ENCODE assay signal across 4 fruit fly cellular contexts in the genomic region with DNA sequence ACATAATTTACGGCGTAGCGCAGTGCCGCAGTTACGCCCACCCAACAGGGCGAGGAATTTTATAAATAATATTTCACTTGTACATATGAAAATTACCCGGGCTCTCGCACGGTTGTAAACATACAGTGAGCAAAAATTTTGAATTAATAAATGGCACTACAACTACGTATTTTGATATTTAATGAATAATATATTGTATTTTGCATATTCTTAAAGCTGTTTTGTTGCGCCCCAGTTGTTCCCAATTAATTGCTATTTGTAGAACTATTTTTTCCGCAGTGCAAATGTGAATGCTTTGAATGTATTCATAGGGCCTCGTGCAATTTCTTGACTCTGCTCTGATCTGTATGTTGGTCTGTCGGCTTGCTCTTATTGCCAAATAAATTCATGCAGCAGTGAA.
TF ChIP-seq lines count a peak whose summit lies in the region.

No protein-coding gene starts in this region.

- TF ChIP-seq CTCF in whole organism, embryonic (GFP tag; optimal IDR thresholded peaks at IDR 0.05; lab: Kevin White, UChicago) = no peak

TF ChIP-seq in whole organism, embryonic, 481 proteins besides CTCF, POLR2A, EP300 and RAD21:
- no peak for TF ChIP-seq CG10431 (GFP tag; optimal IDR thresholded peaks at IDR 0.05; lab: Kevin White, UChicago)
- peak; percentile 48 for TF ChIP-seq sens (GFP tag; lab: Kevin White, UChicago)
- TF ChIP-seq corto (GFP tag; optimal IDR thresholded peaks at IDR 0.05; lab: Kevin White, UChicago) = peak; percentile 25
- TF ChIP-seq bsh (GFP tag; optimal IDR thresholded peaks at IDR 0.05; lab: Kevin White, UChicago) = peak in 1 of 2 experiments; percentile 10
- peak; percentile 23 for TF ChIP-seq nom (GFP tag; optimal IDR thresholded peaks at IDR 0.05; lab: Kevin White, UChicago)
- no peak for TF ChIP-seq Chrac-16 (GFP tag; optimal IDR thresholded peaks at IDR 0.05; lab: Kevin White, UChicago)
- TF ChIP-seq pfk (GFP tag; optimal IDR thresholded peaks at IDR 0.05; lab: Kevin White, UChicago) = no peak
- TF ChIP-seq Drgx (GFP tag; IDR thresholded peaks at IDR 0.05; lab: Robert Waterston, UW) = peak; percentile 77
- TF ChIP-seq gem (tag; optimal IDR thresholded peaks at IDR 0.05; lab: Kevin White, UChicago) = peak; percentile 19
- peak; percentile 9 for TF ChIP-seq CG1603 (tag; optimal IDR thresholded peaks at IDR 0.05; lab: Kevin White, UChicago)

TF ChIP-seq in whole organism, prepupa, 60 proteins besides CTCF, POLR2A, EP300 and RAD21 (continues in another document):
- TF ChIP-seq CG8632 (GFP tag; optimal IDR thresholded peaks at IDR 0.05; lab: Kevin White, UChicago) = peak; percentile 67
- peak; percentile 35 for TF ChIP-seq CG4318 (GFP tag; optimal IDR thresholded peaks at IDR 0.05; lab: Kevin White, UChicago)
- peak; percentile 76 for TF ChIP-seq CG3032 (tag; optimal IDR thresholded peaks at IDR 0.05; lab: Kevin White, UChicago)
- TF ChIP-seq Blimp-1 (GFP tag; optimal IDR thresholded peaks at IDR 0.05; lab: Kevin White, UChicago) = no peak
- TF ChIP-seq Met (GFP tag; optimal IDR thresholded peaks at IDR 0.05; lab: Kevin White, UChicago) = peak; percentile 52
- peak; percentile 72; the same call in 2 of the 3 replicates for TF ChIP-seq eg (GFP tag; IDR thresholded peaks at IDR 0.05; lab: Robert Waterston, UW)
- TF ChIP-seq OdsH (GFP tag; optimal IDR thresholded peaks at IDR 0.05; lab: Kevin White, UChicago) = peak; percentile 72
- peak; percentile 46 for TF ChIP-seq Sox102F (GFP tag; optimal IDR thresholded peaks at IDR 0.05; lab: Kevin White, UChicago)
- no peak for TF ChIP-seq fkh (GFP tag; optimal IDR thresholded peaks at IDR 0.05; lab: Kevin White, UChicago)
- no peak for TF ChIP-seq fd85E (GFP tag; optimal IDR thresholded peaks at IDR 0.05; lab: Kevin White, UChicago)
- peak; percentile 78 for TF ChIP-seq CG10631 (GFP tag; optimal IDR thresholded peaks at IDR 0.05; lab: Kevin White, UChicago)
- TF ChIP-seq CG16779 (tag; optimal IDR thresholded peaks at IDR 0.05; lab: Kevin White, UChicago) = peak; percentile 30
- TF ChIP-seq ss (GFP tag; optimal IDR thresholded peaks at IDR 0.05; lab: Kevin White, UChicago) = peak; percentile 47 to 61
- TF ChIP-seq CG11294 (GFP tag; IDR thresholded peaks at IDR 0.05; lab: Robert Waterston, UW) = peak; percentile 40; the same call in 1 of the 2 replicates
- peak; percentile 66 for TF ChIP-seq fd59A (GFP tag; optimal IDR thresholded peaks at IDR 0.05; lab: Kevin White, UChicago)
- peak; percentile 55 for TF ChIP-seq CG34406 (GFP tag; optimal IDR thresholded peaks at IDR 0.05; lab: Kevin White, UChicago)
- TF ChIP-seq Smox (GFP tag; optimal IDR thresholded peaks at IDR 0.05; lab: Kevin White, UChicago) = peak; percentile 45
- peak; percentile 24 for TF ChIP-seq vri (GFP tag; optimal IDR thresholded peaks at IDR 0.05; lab: Kevin White, UChicago)
- TF ChIP-seq CG7368 (GFP tag; optimal IDR thresholded peaks at IDR 0.05; lab: Kevin White, UChicago) = peak; percentile 56
- peak; percentile 67 for TF ChIP-seq Eip75B (GFP tag; optimal IDR thresholded peaks at IDR 0.05; lab: Kevin White, UChicago)
- peak; percentile 16 for TF ChIP-seq Sox15 (GFP tag; optimal IDR thresholded peaks at IDR 0.05; lab: Kevin White, UChicago)
- no peak for TF ChIP-seq Hr38 (GFP tag; optimal IDR thresholded peaks at IDR 0.05; lab: Kevin White, UChicago)
- peak; percentile 44 for TF ChIP-seq Sox14 (GFP tag; optimal IDR thresholded peaks at IDR 0.05; lab: Kevin White, UChicago)
- TF ChIP-seq CG32006 (GFP tag; optimal IDR thresholded peaks at IDR 0.05; lab: Kevin White, UChicago) = peak; percentile 72
- peak; percentile 26 for TF ChIP-seq Hr39 (GFP tag; optimal IDR thresholded peaks at IDR 0.05; lab: Kevin White, UChicago)

TF ChIP-seq in whole organism, pupa, 21 proteins besides CTCF, POLR2A, EP300 and RAD21:
- TF ChIP-seq gl (tag; optimal IDR thresholded peaks at IDR 0.05; lab: Kevin White, UChicago) = peak; percentile 48
- peak; percentile 63 for TF ChIP-seq CG14655 (GFP tag; optimal IDR thresholded peaks at IDR 0.05; lab: Kevin White, UChicago)
- peak; percentile 75 for TF ChIP-seq Pif1B (GFP tag; optimal IDR thresholded peaks at IDR 0.05; lab: Kevin White, UChicago)
- TF ChIP-seq CG8301 (tag; optimal IDR thresholded peaks at IDR 0.05; lab: Kevin White, UChicago) = peak; percentile 64
- peak; percentile 63; the same call in 1 of the 3 replicates for TF ChIP-seq fd96Ca (GFP tag; IDR thresholded peaks at IDR 0.05; lab: Robert Waterston, UW)
- peak; percentile 82 for TF ChIP-seq CG4496 (GFP tag; IDR thresholded peaks at IDR 0.05; lab: Robert Waterston, UW)
- TF ChIP-seq CG34367 (tag; optimal IDR thresholded peaks at IDR 0.05; lab: Kevin White, UChicago) = peak; percentile 80
- peak; percentile 73 for TF ChIP-seq CG15710 (tag; optimal IDR thresholded peaks at IDR 0.05; lab: Kevin White, UChicago)
- TF ChIP-seq CG17806 (tag; optimal IDR thresholded peaks at IDR 0.05; lab: Kevin White, UChicago) = peak; percentile 81
- peak; percentile 55 for TF ChIP-seq D1 (tag; optimal IDR thresholded peaks at IDR 0.05; lab: Kevin White, UChicago)
- TF ChIP-seq CG32121 (GFP tag; IDR thresholded peaks at IDR 0.05; lab: Robert Waterston, UW) = peak; percentile 48; the same call in 1 of the 2 replicates
- TF ChIP-seq CG9948 (tag; optimal IDR thresholded peaks at IDR 0.05; lab: Kevin White, UChicago) = peak; percentile 79
- TF ChIP-seq rn (GFP tag; IDR thresholded peaks at IDR 0.05; lab: Robert Waterston, UW) = 0 out of 2 replicates have a peak, but pooled peaks have one; percentile 28
- peak; percentile 26 for TF ChIP-seq Snoo (tag; optimal IDR thresholded peaks at IDR 0.05; lab: Kevin White, UChicago)
- TF ChIP-seq CG10348 (GFP tag; IDR thresholded peaks at IDR 0.05; lab: Robert Waterston, UW) = no peak
- TF ChIP-seq CG12605 (GFP tag; IDR thresholded peaks at IDR 0.05; lab: Robert Waterston, UW) = peak; percentile 39; the same call in 1 of the 2 replicates
- peak; percentile 75 for TF ChIP-seq Pif1A (GFP tag; optimal IDR thresholded peaks at IDR 0.05; lab: Kevin White, UChicago)
- no peak for TF ChIP-seq EcR (GFP tag; optimal IDR thresholded peaks at IDR 0.05; lab: Kevin White, UChicago)
- TF ChIP-seq Ets98B (GFP tag; IDR thresholded peaks at IDR 0.05; lab: Robert Waterston, UW) = peak; percentile 62
- TF ChIP-seq CG8159 (tag; optimal IDR thresholded peaks at IDR 0.05; lab: Kevin White, UChicago) = peak; percentile 81
- no peak for TF ChIP-seq CG13204 (GFP tag; optimal IDR thresholded peaks at IDR 0.05; lab: Kevin White, UChicago)

TF ChIP-seq in whole organism, wandering third instar larva, 38 proteins besides CTCF, POLR2A, EP300 and RAD21:
- no peak for TF ChIP-seq GATAd (GFP tag; optimal IDR thresholded peaks at IDR 0.05; lab: Kevin White, UChicago)
- peak; percentile 56 for TF ChIP-seq rgr (GFP tag; optimal IDR thresholded peaks at IDR 0.05; lab: Kevin White, UChicago)
- no peak for TF ChIP-seq Dfd (GFP tag; optimal IDR thresholded peaks at IDR 0.05; lab: Kevin White, UChicago)
- peak; percentile 1 for TF ChIP-seq br (GFP tag; optimal IDR thresholded peaks at IDR 0.05; lab: Kevin White, UChicago)
- no peak for TF ChIP-seq Mio (GFP tag; optimal IDR thresholded peaks at IDR 0.05; lab: Kevin White, UChicago)
- no peak for TF ChIP-seq Vsx2 (GFP tag; optimal IDR thresholded peaks at IDR 0.05; lab: Kevin White, UChicago; ENCODE audit: partially characterized antibody)
- peak; percentile 30 for TF ChIP-seq Hnf4 (GFP tag; optimal IDR thresholded peaks at IDR 0.05; lab: Kevin White, UChicago)
- TF ChIP-seq fru (GFP tag; optimal IDR thresholded peaks at IDR 0.05; lab: Kevin White, UChicago) = peak; percentile 49
- no peak for TF ChIP-seq brk (GFP tag; optimal IDR thresholded peaks at IDR 0.05; lab: Kevin White, UChicago)
- peak; percentile 21 for TF ChIP-seq OdsH (GFP tag; optimal IDR thresholded peaks at IDR 0.05; lab: Kevin White, UChicago)
- peak; percentile 52 for TF ChIP-seq h (GFP tag; optimal IDR thresholded peaks at IDR 0.05; lab: Kevin White, UChicago)
- peak; percentile 23 for TF ChIP-seq ey (GFP tag; optimal IDR thresholded peaks at IDR 0.05; lab: Kevin White, UChicago)
- TF ChIP-seq HLH106 (tag; optimal IDR thresholded peaks at IDR 0.05; lab: Kevin White, UChicago) = no peak
- TF ChIP-seq woc (GFP tag; optimal IDR thresholded peaks at IDR 0.05; lab: Kevin White, UChicago) = no peak
- TF ChIP-seq foxo (GFP tag; optimal IDR thresholded peaks at IDR 0.05; lab: Kevin White, UChicago) = peak in 1 of 2 experiments; percentile 41
- TF ChIP-seq dl (GFP tag; optimal IDR thresholded peaks at IDR 0.05; lab: Kevin White, UChicago; ENCODE audit: insufficient read depth in 1 of 2, partially characterized antibody in 2 of 2) = no peak
- no peak for TF ChIP-seq Jra (GFP tag; optimal IDR thresholded peaks at IDR 0.05; lab: Kevin White, UChicago)
- TF ChIP-seq jim (GFP tag; optimal IDR thresholded peaks at IDR 0.05; lab: Kevin White, UChicago) = no peak

Comparison
In these comparisons a context has a peak if more than half of its experiments do, and no peak if none do; other contexts are left out.
1. Of the 7 proteins assayed by ChIP-seq in both whole organism, embryonic and whole organism, prepupa: peak only in whole organism, embryonic: none; only in whole organism, prepupa: CG16779, Gug, Hr39, Lpt and Sox102F; in both: none; in neither: 2.